Fruit fly (Drosophila melanogaster) whole organism, embryonic: ENCODE results near the gene Eo.
A peak's percentile ranks its signal among the peaks of the same experiment; 100 is the strongest.

ENCODE experiments used
- Antp ChIP-seq: fragments of 200-800 bp; sonication (Bioruptor generic); optimal IDR thresholded peaks from 3 replicates; lab custom pipeline; 2016; ENCODE audit warnings: missing biosample characterization, missing genetic modification characterization
- Atf-2 ChIP-seq: fragments of 200-800 bp; sonication (Bioruptor generic); optimal IDR thresholded peaks from 2 replicates; lab custom pipeline; 2016; ENCODE audit warnings: missing biosample characterization, missing genetic modification characterization
- B-H1 ChIP-seq: fragments of 200-800 bp; sonication (Bioruptor generic); IDR thresholded peaks from 3 replicates; pipeline ENCODE4 v1.3.6; 2022; ENCODE audit warnings: missing biosample characterization, missing genetic modification characterization
- CG10274 ChIP-seq: fragments of 200-800 bp; sonication (Bioruptor generic); optimal IDR thresholded peaks from 3 replicates; lab custom pipeline; 2017; ENCODE audit warnings: missing biosample characterization, mild to moderate bottlenecking, missing genetic modification characterization
- CG14710 ChIP-seq: fragments of 200-800 bp; sonication (Bioruptor generic); optimal IDR thresholded peaks from 3 replicates; lab custom pipeline; 2019; ENCODE audit warnings: missing biosample characterization, mild to moderate bottlenecking, missing genetic modification characterization, moderate library complexity
- CG1529 ChIP-seq: fragments of 200-800 bp; sonication (Bioruptor generic); optimal IDR thresholded peaks from 3 replicates; lab custom pipeline; 2018; ENCODE audit warnings: missing biosample characterization, missing genetic modification characterization
- CG1603 ChIP-seq: fragments of 200-800 bp; sonication (Bioruptor generic); optimal IDR thresholded peaks from 2 replicates; lab custom pipeline; 2019; ENCODE audit warnings: missing biosample characterization, mild to moderate bottlenecking, missing genetic modification characterization, moderate library complexity
- CG17186 ChIP-seq: fragments of 200-800 bp; sonication (Bioruptor generic); optimal IDR thresholded peaks from 3 replicates; lab custom pipeline; 2017; ENCODE audit warnings: missing biosample characterization, missing genetic modification reagents, missing genetic modification characterization
- CG17912 ChIP-seq: fragments of 200-800 bp; sonication (Bioruptor generic); optimal IDR thresholded peaks from 2 replicates; lab custom pipeline; 2018; ENCODE audit warnings: missing biosample characterization, mild to moderate bottlenecking, missing genetic modification characterization
- CG18011 ChIP-seq: fragments of 200-800 bp; sonication (Bioruptor generic); optimal IDR thresholded peaks from 2 replicates; lab custom pipeline; 2017; ENCODE audit warnings: missing biosample characterization, missing genetic modification characterization, mild to moderate bottlenecking, moderate library complexity, missing genotype
- CG18619 ChIP-seq: fragments of 200-800 bp; sonication (Bioruptor generic); optimal IDR thresholded peaks from 3 replicates; lab custom pipeline; 2017; ENCODE audit warnings: missing biosample characterization, mild to moderate bottlenecking, missing genetic modification characterization
- CG33213 ChIP-seq: fragments of 200-800 bp; sonication (Bioruptor generic); optimal IDR thresholded peaks from 3 replicates; lab custom pipeline; 2016; ENCODE audit warnings: missing biosample characterization, missing genetic modification characterization
- CG3995 ChIP-seq: fragments of 200-800 bp; sonication (Bioruptor generic); optimal IDR thresholded peaks from 3 replicates; lab custom pipeline; 2016; ENCODE audit warnings: missing biosample characterization, missing genetic modification characterization
- CG7745 ChIP-seq: fragments of 200-800 bp; sonication (Bioruptor generic); optimal IDR thresholded peaks from 2 replicates; lab custom pipeline; 2018; ENCODE audit warnings: missing biosample characterization, mild to moderate bottlenecking, missing genetic modification characterization, moderate library complexity
- CG7928 ChIP-seq: fragments of 200-800 bp; sonication (Bioruptor generic); optimal IDR thresholded peaks from 2 replicates; lab custom pipeline; 2017; ENCODE audit warnings: missing biosample characterization, mild to moderate bottlenecking, missing genetic modification characterization
- CG7987 ChIP-seq: fragments of 200-800 bp; sonication (Bioruptor generic); optimal IDR thresholded peaks from 2 replicates; lab custom pipeline; 2018; ENCODE audit warnings: missing biosample characterization, mild to moderate bottlenecking, missing genetic modification characterization, moderate library complexity
- CG8359 ChIP-seq: fragments of 200-800 bp; sonication (Bioruptor generic); optimal IDR thresholded peaks from 2 replicates; lab custom pipeline; 2017; ENCODE audit warnings: missing biosample characterization, mild to moderate bottlenecking, missing genetic modification characterization, borderline replicate concordance
- CG8478 ChIP-seq: fragments of >200 bp; optimal IDR thresholded peaks from 2 replicates; lab custom pipeline; 2018
- CG9609 ChIP-seq: fragments of 200-800 bp; sonication (Bioruptor generic); optimal IDR thresholded peaks from 3 replicates; lab custom pipeline; 2016; ENCODE audit warnings: missing biosample characterization, missing genetic modification characterization
- Camta ChIP-seq: fragments of 200-800 bp; sonication (Bioruptor generic); optimal IDR thresholded peaks from 2 replicates; lab custom pipeline; 2016; ENCODE audit warnings: missing biosample characterization, missing genetic modification characterization
- E2f1 ChIP-seq: fragments of 200-800 bp; sonication (Bioruptor generic); IDR thresholded peaks from 2 replicates; pipeline ENCODE4 v1.3.6; 2022; ENCODE audit warnings: missing biosample characterization, missing genetic modification characterization
- Fer2 ChIP-seq: fragments of 200-800 bp; sonication (Bioruptor generic); optimal IDR thresholded peaks from 2 replicates; lab custom pipeline; 2018; ENCODE audit warnings: missing biosample characterization, mild to moderate bottlenecking, missing genetic modification characterization, moderate library complexity
- GATAe ChIP-seq: fragments of 200-800 bp; sonication (Bioruptor generic); conservative IDR thresholded peaks from 2 replicates; pipeline ENCODE4 v1.3.6; 2022; ENCODE audit warnings: missing biosample characterization, missing genetic modification characterization
- Gug ChIP-seq: fragments of 200-800 bp; sonication (Bioruptor generic); IDR thresholded peaks from 4 replicates; pipeline ENCODE4 v1.3.6; 2022; ENCODE audit warnings: missing biosample characterization, missing genetic modification characterization
- HLH3B ChIP-seq: fragments of 200-800 bp; sonication (Bioruptor generic); IDR thresholded peaks from 2 replicates; pipeline ENCODE4 v1.3.6; 2022; ENCODE audit warnings: missing biosample characterization, missing genetic modification characterization
- Hr3 ChIP-seq: fragments of 200-800 bp; sonication (Bioruptor generic); optimal IDR thresholded peaks from 3 replicates; lab custom pipeline; 2016; ENCODE audit warnings: missing biosample characterization, missing genetic modification characterization
- Hr51 ChIP-seq, 2 experiments: fragments of 200-800 bp; sonication (Bioruptor generic); optimal IDR thresholded peaks; 2 replicates in 1 of 2; 3 replicates in 1 of 2; lab custom pipeline; 2016 to 2018; ENCODE audit warnings: missing biosample characterization in 2 of 2, missing genetic modification characterization in 2 of 2, mild to moderate bottlenecking in 1 of 2, moderate library complexity in 1 of 2
- Mad ChIP-seq: fragments of 200-800 bp; sonication (Bioruptor generic); optimal IDR thresholded peaks from 2 replicates; lab custom pipeline; 2016; ENCODE audit warnings: missing biosample characterization, missing genetic modification characterization
- Meics ChIP-seq: fragments of 200-800 bp; sonication (Bioruptor generic); optimal IDR thresholded peaks from 2 replicates; lab custom pipeline; 2017; ENCODE audit warnings: missing biosample characterization, mild to moderate bottlenecking, missing genetic modification characterization
- NK7.1 ChIP-seq: fragments of 200-800 bp; sonication (Bioruptor generic); optimal IDR thresholded peaks from 3 replicates; lab custom pipeline; 2016; ENCODE audit warnings: missing biosample characterization, missing genetic modification characterization
- Nf-YA ChIP-seq: fragments of 200-800 bp; sonication (Bioruptor generic); IDR thresholded peaks from 2 replicates; pipeline ENCODE4 v1.3.6; 2022; ENCODE audit warnings: missing biosample characterization, missing genetic modification characterization
- Oaz ChIP-seq: fragments of 200-800 bp; sonication (Bioruptor generic); IDR thresholded peaks from 2 replicates; pipeline ENCODE4 v1.3.6; 2022; ENCODE audit warnings: missing biosample characterization, missing genetic modification characterization
- Taf1 ChIP-seq: fragments of 200-800 bp; sonication (Bioruptor generic); IDR thresholded peaks from 2 replicates; pipeline ENCODE4 v1.3.6; 2022; ENCODE audit warnings: missing biosample characterization, missing genetic modification characterization
- ara ChIP-seq: fragments of 200-800 bp; sonication (Bioruptor generic); IDR thresholded peaks from 2 replicates; pipeline ENCODE4 v1.3.6; 2022; ENCODE audit warnings: missing biosample characterization, missing genetic modification characterization
- ato ChIP-seq: fragments of 200-800 bp; sonication (Bioruptor generic); IDR thresholded peaks from 2 replicates; pipeline ENCODE4 v1.3.6; 2022; ENCODE audit warnings: missing biosample characterization, missing genetic modification characterization; ENCODE audit not compliant: partially characterized antibody
- btn ChIP-seq: fragments of 200-800 bp; sonication (Bioruptor generic); optimal IDR thresholded peaks from 2 replicates; lab custom pipeline; 2016; ENCODE audit warnings: missing biosample characterization, missing genetic modification characterization
- da ChIP-seq: fragments of 200-800 bp; sonication (Bioruptor generic); optimal IDR thresholded peaks from 2 replicates; lab custom pipeline; 2016; ENCODE audit warnings: missing biosample characterization, missing genetic modification characterization
- dmrt11E ChIP-seq: fragments of 200-800 bp; sonication (Bioruptor generic); optimal IDR thresholded peaks from 3 replicates; lab custom pipeline; 2018; ENCODE audit warnings: missing biosample characterization, mild to moderate bottlenecking, missing genetic modification characterization, moderate library complexity
- dmrt99B ChIP-seq: fragments of 200-800 bp; sonication (Bioruptor generic); optimal IDR thresholded peaks from 2 replicates; lab custom pipeline; 2018; ENCODE audit warnings: missing biosample characterization, mild to moderate bottlenecking, missing genetic modification characterization, moderate library complexity
- ems ChIP-seq: fragments of 200-800 bp; sonication (Bioruptor generic); optimal IDR thresholded peaks from 3 replicates; lab custom pipeline; 2016; ENCODE audit warnings: missing biosample characterization, missing genetic modification characterization
- eyg ChIP-seq: fragments of 200-800 bp; sonication (Bioruptor generic); optimal IDR thresholded peaks from 3 replicates; lab custom pipeline; 2016; ENCODE audit warnings: missing biosample characterization, missing genetic modification characterization
- h ChIP-seq: fragments of >200 bp; optimal IDR thresholded peaks from 2 replicates; lab custom pipeline; 2017
- lbe ChIP-seq: fragments of 200-800 bp; sonication (Bioruptor generic); optimal IDR thresholded peaks from 2 replicates; lab custom pipeline; 2016; ENCODE audit warnings: missing biosample characterization, mild to moderate bottlenecking, missing genetic modification characterization
- nom ChIP-seq: fragments of 200-800 bp; sonication (Bioruptor generic); optimal IDR thresholded peaks from 2 replicates; lab custom pipeline; 2017; ENCODE audit warnings: missing biosample characterization, missing genetic modification characterization, mild to moderate bottlenecking, moderate library complexity, missing genetic modification reagents
- sens-2 ChIP-seq: fragments of 200-800 bp; sonication (Bioruptor generic); IDR thresholded peaks from 2 replicates; pipeline ENCODE4 v1.3.6; 2022; ENCODE audit warnings: missing biosample characterization, missing genetic modification characterization
- sna ChIP-seq: fragments of 200-800 bp; sonication (Bioruptor generic); IDR thresholded peaks from 2 replicates; pipeline ENCODE4 v1.3.6; 2022; ENCODE audit warnings: missing biosample characterization, missing genetic modification characterization; ENCODE audit not compliant: partially characterized antibody
- ssp ChIP-seq: fragments of 200-800 bp; sonication (Bioruptor generic); IDR thresholded peaks from 2 replicates; pipeline ENCODE4 v1.3.6; 2022; ENCODE audit warnings: missing biosample characterization, missing genetic modification characterization
- sug ChIP-seq: fragments of 200-800 bp; optimal IDR thresholded peaks from 2 replicates; lab custom pipeline; 2019; ENCODE audit warnings: missing biosample characterization, mild to moderate bottlenecking, missing genetic modification characterization, moderate library complexity
- tna ChIP-seq: fragments of 200-800 bp; sonication (Bioruptor generic); IDR thresholded peaks from 2 replicates; pipeline ENCODE4 v1.3.6; 2022; ENCODE audit warnings: missing biosample characterization, missing genetic modification characterization; ENCODE audit not compliant: partially characterized antibody
- usp ChIP-seq: fragments of >200 bp; optimal IDR thresholded peaks from 2 replicates; lab custom pipeline; 2017; ENCODE audit warnings: missing biosample characterization, missing genetic modification characterization
- vvl ChIP-seq: fragments of 200-800 bp; sonication (Bioruptor generic); IDR thresholded peaks from 2 replicates; pipeline ENCODE4 v1.3.6; 2022; ENCODE audit warnings: missing biosample characterization, missing genetic modification characterization
- zf30C ChIP-seq: fragments of 200-800 bp; sonication (Bioruptor generic); optimal IDR thresholded peaks from 3 replicates; lab custom pipeline; 2018; ENCODE audit warnings: missing biosample characterization, mild to moderate bottlenecking, missing genetic modification characterization

Eo gene

dm6 chrX:14947399-14947798, 28.8 kb upstream of the Eo start (continued):
- peak; percentile 12 for TF ChIP-seq CG10274 (GFP tag; lab: Kevin White, UChicago)
- TF ChIP-seq lbe, result no peak
- no peak for TF ChIP-seq Mad
- no peak for TF ChIP-seq ssp (GFP tag; lab: Robert Waterston, UW)
- no peak for TF ChIP-seq tna (GFP tag; lab: Robert Waterston, UW)
- peak; percentile 13 for TF ChIP-seq CG14710
- TF ChIP-seq CG18011 (GFP tag; lab: Kevin White, UChicago), result no peak
- no peak for TF ChIP-seq usp (GFP tag; lab: Kevin White, UChicago)
- no peak for TF ChIP-seq CG1529 (GFP tag; lab: Kevin White, UChicago)
- TF ChIP-seq CG33213 (GFP tag; lab: Kevin White, UChicago), result no peak
- no peak for TF ChIP-seq Fer2 (tag; lab: Kevin White, UChicago)
- TF ChIP-seq NK7.1 (GFP tag; lab: Kevin White, UChicago), result no peak
- TF ChIP-seq CG8359, result no peak
- peak; percentile 60; the same call in 1 of the 2 replicates for TF ChIP-seq HLH3B (GFP tag; lab: Robert Waterston, UW)
- TF ChIP-seq Gug (GFP tag; lab: Robert Waterston, UW), result no peak
- no peak for TF ChIP-seq GATAe
- TF ChIP-seq CG17912 (GFP tag; lab: Kevin White, UChicago), result peak; percentile 47
- peak; percentile 40 for TF ChIP-seq sens-2 (GFP tag; lab: Robert Waterston, UW)
- no peak for TF ChIP-seq Hr3 (GFP tag; lab: Kevin White, UChicago)
- no peak for TF ChIP-seq sna (GFP tag; lab: Robert Waterston, UW)
- TF ChIP-seq CG1603 (tag; lab: Kevin White, UChicago), result no peak
- no peak for TF ChIP-seq CG9609
- TF ChIP-seq sug (tag; lab: Kevin White, UChicago), result peak; percentile 80
- TF ChIP-seq Meics (GFP tag; lab: Kevin White, UChicago), result peak; percentile 42
- TF ChIP-seq CG7928 (GFP tag; lab: Kevin White, UChicago), result peak; percentile 4
- TF ChIP-seq CG7987 (GFP tag; lab: Kevin White, UChicago), result peak; percentile 62
- no peak for TF ChIP-seq zf30C (GFP tag; lab: Kevin White, UChicago)
- TF ChIP-seq Taf1 (GFP tag; lab: Robert Waterston, UW), result no peak; the same call in 1 of the 2 replicates
- no peak for TF ChIP-seq btn
- TF ChIP-seq Nf-YA (GFP tag; lab: Robert Waterston, UW), result 0 out of 2 replicates have a peak, but pooled peaks have one; percentile 29
- no peak for TF ChIP-seq h
- peak; percentile 42; the same call in 1 of the 3 replicates for TF ChIP-seq B-H1 (GFP tag; lab: Robert Waterston, UW)
- TF ChIP-seq nom (GFP tag; lab: Kevin White, UChicago), result peak; percentile 100
- no peak for TF ChIP-seq ara
- no peak for TF ChIP-seq Hr51 (GFP tag; optimal IDR thresholded peaks at IDR 0.05; lab: Kevin White, UChicago)
- no peak for TF ChIP-seq eyg (GFP tag; lab: Kevin White, UChicago)
- no peak for TF ChIP-seq ems (GFP tag; lab: Kevin White, UChicago)
- peak; percentile 2 for TF ChIP-seq dmrt11E (tag; lab: Kevin White, UChicago)
- no peak for TF ChIP-seq da (GFP tag; lab: Kevin White, UChicago)
- TF ChIP-seq Oaz, result peak; percentile 60; the same call in 1 of the 2 replicates
- no peak for TF ChIP-seq ato (GFP tag; lab: Robert Waterston, UW)
- no peak for TF ChIP-seq Atf-2 (GFP tag; lab: Kevin White, UChicago)
- TF ChIP-seq dmrt99B, result peak; percentile 62
- peak; percentile 3 for TF ChIP-seq CG18619 (GFP tag; lab: Kevin White, UChicago)
- TF ChIP-seq CG7745, result no peak
- TF ChIP-seq Camta, result no peak
- TF ChIP-seq E2f1 (GFP tag; lab: Robert Waterston, UW), result no peak
- no peak for TF ChIP-seq CG3995 (GFP tag; lab: Kevin White, UChicago)
- peak; percentile 47 for TF ChIP-seq vvl (GFP tag; lab: Robert Waterston, UW)
- TF ChIP-seq CG17186 (GFP tag; lab: Kevin White, UChicago), result no peak
- no peak for TF ChIP-seq Antp (GFP tag; lab: Kevin White, UChicago)
- TF ChIP-seq CG8478 (lab: Kevin White, UChicago), result no peak
